Fruit fly (Drosophila melanogaster) whole organism, embryonic: ENCODE results near the gene lva.

ENCODE experiments used
- Aef1 ChIP-seq: fragments of 200-800 bp; sonication (Bioruptor generic); IDR thresholded peaks from 3 replicates; pipeline ENCODE4 v1.3.6; 2022; ENCODE audit warnings: missing biosample characterization, missing genetic modification characterization
- CG10366 ChIP-seq: fragments of 200-800 bp; sonication (Bioruptor generic); IDR thresholded peaks from 2 replicates; pipeline ENCODE4 v1.3.6; 2022; ENCODE audit warnings: missing biosample characterization, missing genetic modification characterization
- CG10543 ChIP-seq: fragments of 200-800 bp; sonication (Bioruptor generic); optimal IDR thresholded peaks from 3 replicates; lab custom pipeline; 2017; ENCODE audit warnings: missing biosample characterization, mild to moderate bottlenecking, missing genetic modification characterization, moderate library complexity
- CG10979 ChIP-seq: fragments of 200-800 bp; sonication (Bioruptor generic); optimal IDR thresholded peaks from 2 replicates; lab custom pipeline; 2018; ENCODE audit warnings: missing biosample characterization, mild to moderate bottlenecking, missing genetic modification characterization, moderate library complexity
- CG12104 ChIP-seq: fragments of 200-800 bp; sonication (Bioruptor generic); optimal IDR thresholded peaks from 3 replicates; lab custom pipeline; 2016; ENCODE audit warnings: missing biosample characterization, missing genetic modification characterization
- CG12769 ChIP-seq: fragments of 200-800 bp; sonication (Bioruptor generic); optimal IDR thresholded peaks from 2 replicates; lab custom pipeline; 2019; ENCODE audit warnings: missing biosample characterization, mild to moderate bottlenecking, missing genetic modification characterization, moderate library complexity
- CG1529 ChIP-seq: fragments of 200-800 bp; sonication (Bioruptor generic); optimal IDR thresholded peaks from 3 replicates; lab custom pipeline; 2018; ENCODE audit warnings: missing biosample characterization, missing genetic modification characterization
- CG17568 ChIP-seq: fragments of 200-800 bp; sonication (Bioruptor generic); optimal IDR thresholded peaks from 2 replicates; lab custom pipeline; 2018; ENCODE audit warnings: missing biosample characterization, mild to moderate bottlenecking, missing genetic modification characterization, moderate library complexity
- CG17802 ChIP-seq: fragments of 200-800 bp; sonication (Bioruptor generic); optimal IDR thresholded peaks from 2 replicates; lab custom pipeline; 2018; ENCODE audit warnings: missing biosample characterization, mild to moderate bottlenecking, missing genetic modification characterization, moderate library complexity
- CG18599 ChIP-seq: fragments of 200-800 bp; sonication (Bioruptor generic); optimal IDR thresholded peaks from 3 replicates; lab custom pipeline; 2017; ENCODE audit warnings: missing biosample characterization, missing genetic modification characterization, mild to moderate bottlenecking, moderate library complexity, missing genetic modification reagents
- CG2116 ChIP-seq: fragments of 200-800 bp; sonication (Bioruptor generic); optimal IDR thresholded peaks from 3 replicates; lab custom pipeline; 2018; ENCODE audit warnings: missing biosample characterization, mild to moderate bottlenecking, missing genetic modification characterization
- CG2120 ChIP-seq: fragments of 200-800 bp; sonication (Bioruptor generic); optimal IDR thresholded peaks from 3 replicates; lab custom pipeline; 2016; ENCODE audit warnings: missing biosample characterization, missing genetic modification characterization
- CG30020 ChIP-seq: fragments of 200-800 bp; optimal IDR thresholded peaks from 2 replicates; lab custom pipeline; 2019; ENCODE audit warnings: missing biosample characterization, mild to moderate bottlenecking, missing genetic modification characterization, moderate library complexity
- CG33557 ChIP-seq: fragments of 200-800 bp; sonication (Bioruptor generic); optimal IDR thresholded peaks from 2 replicates; lab custom pipeline; 2019; ENCODE audit warnings: missing biosample characterization, mild to moderate bottlenecking, missing genetic modification characterization, moderate library complexity
- CG4328 ChIP-seq: fragments of 200-800 bp; sonication (Bioruptor generic); optimal IDR thresholded peaks from 3 replicates; lab custom pipeline; 2017; ENCODE audit warnings: missing biosample characterization, missing genetic modification reagents, missing genetic modification characterization
- CG43689 ChIP-seq: fragments of 200-800 bp; sonication (Bioruptor generic); IDR thresholded peaks from 2 replicates; pipeline ENCODE4 v1.3.6; 2022; ENCODE audit warnings: missing biosample characterization, missing genetic modification characterization
- CG4854 ChIP-seq: fragments of 200-800 bp; sonication (Bioruptor generic); optimal IDR thresholded peaks from 2 replicates; lab custom pipeline; 2016; ENCODE audit warnings: missing biosample characterization, missing genetic modification characterization, inconsistent platforms
- CG7556 ChIP-seq: fragments of 200-800 bp; sonication (Bioruptor generic); optimal IDR thresholded peaks from 2 replicates; lab custom pipeline; 2017; ENCODE audit warnings: missing biosample characterization, mild to moderate bottlenecking, missing genetic modification characterization
- CG7745 ChIP-seq: fragments of 200-800 bp; sonication (Bioruptor generic); optimal IDR thresholded peaks from 2 replicates; lab custom pipeline; 2018; ENCODE audit warnings: missing biosample characterization, mild to moderate bottlenecking, missing genetic modification characterization, moderate library complexity
- CG7839 ChIP-seq: fragments of 200-800 bp; sonication (Bioruptor generic); optimal IDR thresholded peaks from 3 replicates; lab custom pipeline; 2018; ENCODE audit warnings: missing biosample characterization, mild to moderate bottlenecking, missing genetic modification characterization, moderate library complexity
- CG7963 ChIP-seq: fragments of 200-800 bp; sonication (Bioruptor generic); IDR thresholded peaks from 3 replicates; pipeline ENCODE4 v1.3.6; 2022; ENCODE audit warnings: missing biosample characterization, missing genetic modification characterization; ENCODE audit not compliant: partially characterized antibody
- CG8765 ChIP-seq: fragments of 200-800 bp; sonication (Bioruptor generic); IDR thresholded peaks from 2 replicates; pipeline ENCODE4 v1.3.6; 2022; ENCODE audit warnings: missing biosample characterization, missing genetic modification characterization
- Camta ChIP-seq: fragments of 200-800 bp; sonication (Bioruptor generic); optimal IDR thresholded peaks from 2 replicates; lab custom pipeline; 2016; ENCODE audit warnings: missing biosample characterization, missing genetic modification characterization
- CkIIα-i1 ChIP-seq: fragments of 200-800 bp; sonication (Bioruptor generic); IDR thresholded peaks from 2 replicates; pipeline ENCODE4 v1.3.6; 2022; ENCODE audit warnings: missing biosample characterization, missing genetic modification characterization
- D19A ChIP-seq: fragments of 200-800 bp; optimal IDR thresholded peaks from 3 replicates; lab custom pipeline; 2019; ENCODE audit warnings: missing biosample characterization, mild to moderate bottlenecking, missing genetic modification characterization, moderate library complexity
- Dbx ChIP-seq: fragments of 200-800 bp; sonication (Bioruptor generic); IDR thresholded peaks from 3 replicates; pipeline ENCODE4 v1.3.6; 2022; ENCODE audit warnings: missing biosample characterization, missing genetic modification characterization
- Dek ChIP-seq: fragments of 200-800 bp; sonication (Bioruptor generic); optimal IDR thresholded peaks from 3 replicates; lab custom pipeline; 2019; ENCODE audit warnings: missing biosample characterization, mild to moderate bottlenecking, missing genetic modification characterization, moderate library complexity
- Hr51 ChIP-seq, 2 experiments: fragments of 200-800 bp; sonication (Bioruptor generic); optimal IDR thresholded peaks; 2 replicates in 1 of 2; 3 replicates in 1 of 2; lab custom pipeline; 2016 to 2018; ENCODE audit warnings: missing biosample characterization in 2 of 2, missing genetic modification characterization in 2 of 2, mild to moderate bottlenecking in 1 of 2, moderate library complexity in 1 of 2
- MTF-1 ChIP-seq: fragments of 200-800 bp; sonication (Bioruptor generic); optimal IDR thresholded peaks from 2 replicates; lab custom pipeline; 2018; ENCODE audit warnings: missing biosample characterization, mild to moderate bottlenecking, missing genetic modification characterization, borderline replicate concordance
- Ravus ChIP-seq: fragments of 200-800 bp; sonication (Bioruptor generic); IDR thresholded peaks from 2 replicates; pipeline ENCODE4 v1.3.6; 2022; ENCODE audit warnings: missing biosample characterization, missing genetic modification characterization
- Tbp ChIP-seq: fragments of >200 bp; optimal IDR thresholded peaks from 2 replicates; lab custom pipeline; 2018; ENCODE audit warnings: missing biosample characterization, missing genetic modification characterization
- ab ChIP-seq: fragments of 200-800 bp; sonication (Bioruptor generic); optimal IDR thresholded peaks from 2 replicates; lab custom pipeline; 2016; ENCODE audit warnings: missing biosample characterization, missing genetic modification characterization
- amos ChIP-seq: fragments of 200-800 bp; sonication (Bioruptor generic); IDR thresholded peaks from 2 replicates; pipeline ENCODE4 v1.3.6; 2022; ENCODE audit warnings: missing biosample characterization, missing genetic modification characterization; ENCODE audit not compliant: partially characterized antibody
- bcd ChIP-seq: fragments of 200-800 bp; sonication (Bioruptor generic); optimal IDR thresholded peaks from 2 replicates; lab custom pipeline; 2017; ENCODE audit warnings: missing biosample characterization, mild to moderate bottlenecking, missing genetic modification characterization
- cato ChIP-seq: fragments of 200-800 bp; sonication (Bioruptor generic); optimal IDR thresholded peaks from 2 replicates; lab custom pipeline; 2016; ENCODE audit warnings: missing biosample characterization, missing genetic modification characterization, borderline replicate concordance
- danr ChIP-seq: fragments of 200-800 bp; sonication (Bioruptor generic); IDR thresholded peaks from 2 replicates; pipeline ENCODE4 v1.3.6; 2022; ENCODE audit warnings: missing biosample characterization, missing genetic modification characterization
- gfzf ChIP-seq: fragments of 200-800 bp; sonication (Bioruptor generic); optimal IDR thresholded peaks from 2 replicates; lab custom pipeline; 2016; ENCODE audit warnings: missing biosample characterization, mild to moderate bottlenecking, missing genetic modification characterization, moderate library complexity
- gro ChIP-seq: fragments of 200-800 bp; sonication (Bioruptor generic); optimal IDR thresholded peaks from 2 replicates; lab custom pipeline; 2016; ENCODE audit warnings: missing biosample characterization, missing genetic modification characterization
- h ChIP-seq: fragments of >200 bp; optimal IDR thresholded peaks from 2 replicates; lab custom pipeline; 2017
- hbn ChIP-seq: fragments of 200-800 bp; sonication (Bioruptor generic); IDR thresholded peaks from 2 replicates; pipeline ENCODE4 v1.3.6; 2022; ENCODE audit warnings: missing biosample characterization, missing genetic modification characterization; ENCODE audit not compliant: partially characterized antibody
- inv ChIP-seq: fragments of 200-800 bp; sonication (Bioruptor generic); IDR thresholded peaks from 2 replicates; pipeline ENCODE4 v1.3.6; 2022; ENCODE audit warnings: missing biosample characterization, missing genetic modification characterization; ENCODE audit not compliant: partially characterized antibody
- nmo ChIP-seq: fragments of 200-800 bp; sonication (Bioruptor generic); optimal IDR thresholded peaks from 2 replicates; lab custom pipeline; 2018; ENCODE audit warnings: missing biosample characterization, mild to moderate bottlenecking, missing genetic modification characterization, moderate library complexity
- oc ChIP-seq: fragments of 200-800 bp; sonication (Bioruptor generic); optimal IDR thresholded peaks from 2 replicates; lab custom pipeline; 2018; ENCODE audit warnings: missing biosample characterization, mild to moderate bottlenecking, missing genetic modification characterization, moderate library complexity
- pan ChIP-seq, 4 experiments: fragments of >200 bp in 3 of 4; fragments of 200-800 bp in 1 of 4; sonication (Bioruptor generic) in 1 of 4; optimal IDR thresholded peaks in 3 of 4; IDR thresholded peaks in 1 of 4; 2 replicates each; pipeline versions ENCODE4 v1.3.6 to Lab custom; 2017 to 2022; ENCODE audit warnings: missing biosample characterization in 2 of 4, missing genetic modification characterization in 2 of 4, mixed read lengths in 1 of 4
- pnt ChIP-seq: fragments of 200-800 bp; sonication (Bioruptor generic); optimal IDR thresholded peaks from 3 replicates; lab custom pipeline; 2016; ENCODE audit warnings: missing biosample characterization, missing genetic modification characterization
- sens-2 ChIP-seq: fragments of 200-800 bp; sonication (Bioruptor generic); IDR thresholded peaks from 2 replicates; pipeline ENCODE4 v1.3.6; 2022; ENCODE audit warnings: missing biosample characterization, missing genetic modification characterization
- sisA ChIP-seq: fragments of 200-800 bp; sonication (Bioruptor generic); IDR thresholded peaks from 2 replicates; pipeline ENCODE4 v1.3.6; 2022; ENCODE audit warnings: missing biosample characterization, missing genetic modification characterization
- sob ChIP-seq: fragments of 200-800 bp; sonication (Bioruptor generic); IDR thresholded peaks from 2 replicates; pipeline ENCODE4 v1.3.6; 2022; ENCODE audit warnings: missing biosample characterization, missing genetic modification characterization
- ssp ChIP-seq: fragments of 200-800 bp; sonication (Bioruptor generic); IDR thresholded peaks from 2 replicates; pipeline ENCODE4 v1.3.6; 2022; ENCODE audit warnings: missing biosample characterization, missing genetic modification characterization
- tin ChIP-seq: fragments of 200-800 bp; sonication (Bioruptor generic); optimal IDR thresholded peaks from 3 replicates; lab custom pipeline; 2016; ENCODE audit warnings: missing biosample characterization, missing genetic modification characterization
- trem ChIP-seq: fragments of 200-800 bp; optimal IDR thresholded peaks from 3 replicates; lab custom pipeline; 2019; ENCODE audit warnings: missing biosample characterization, mild to moderate bottlenecking, missing genetic modification characterization, moderate library complexity

Gene lva

DNA sequence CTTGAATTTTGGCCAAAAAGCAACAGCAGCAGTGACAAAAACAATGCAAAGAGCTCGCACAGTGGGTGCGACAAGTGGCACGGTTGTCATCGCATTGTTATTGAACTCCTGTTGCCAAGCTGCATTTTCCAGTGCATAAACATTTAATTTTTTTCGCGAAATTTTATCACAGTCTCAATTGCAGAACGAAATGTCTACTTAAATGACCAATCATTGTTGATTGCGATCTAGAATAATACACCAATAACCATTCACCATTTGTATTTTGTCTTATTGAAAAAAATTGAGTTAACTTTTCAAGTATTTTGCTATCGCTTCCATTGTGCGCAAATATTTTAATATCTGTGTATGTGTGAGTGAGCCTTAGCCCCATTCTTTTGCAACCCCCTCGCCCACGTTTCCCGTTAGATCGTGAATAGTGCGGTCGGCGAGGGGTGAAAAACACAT, 14.9 kb downstream of the lva start (continued):
- TF ChIP-seq danr (GFP tag; lab: Robert Waterston, UW) (no peak), oc (tag; lab: Kevin White, UChicago) (no peak), CG10543 (no peak), CG2116 (no peak), pan (optimal IDR thresholded peaks at IDR 0.05; lab: Kevin White, UChicago) (no peak), pan (GFP tag; optimal IDR thresholded peaks at IDR 0.05 in 1 of 2, IDR thresholded peaks at IDR 0.05 in 1 of 2) (no peak), sob (GFP tag; lab: Robert Waterston, UW) (0 out of 2 replicates have a peak, but pooled peaks have one; percentile 24), sens-2 (GFP tag; lab: Robert Waterston, UW) (no peak), nmo (GFP tag; lab: Kevin White, UChicago) (no peak), CG10366 (GFP tag; lab: Robert Waterston, UW) (no peak), bcd (GFP tag; lab: Kevin White, UChicago) (no peak), CG12104 (GFP tag; lab: Kevin White, UChicago) (no peak), sisA (GFP tag; lab: Robert Waterston, UW) (no peak), ab (no peak), CG7745 (tag; lab: Kevin White, UChicago) (no peak), CG1529 (no peak), Camta (GFP tag; lab: Kevin White, UChicago) (peak; percentile 2), D19A (tag; lab: Kevin White, UChicago) (no peak), Dek (no peak), Tbp (GFP tag; lab: Kevin White, UChicago) (no peak), CG33557 (no peak), cato (GFP tag; lab: Kevin White, UChicago) (no peak), CG17802 (tag; lab: Kevin White, UChicago) (no peak), Ravus (GFP tag; lab: Robert Waterston, UW) (no peak), gfzf (GFP tag; lab: Kevin White, UChicago) (no peak), CG18599 (GFP tag; lab: Kevin White, UChicago) (no peak), trem (tag; lab: Kevin White, UChicago) (no peak), hbn (GFP tag; lab: Robert Waterston, UW) (no peak), gro (no peak), h (lab: Kevin White, UChicago) (no peak), CG7556 (GFP tag; lab: Kevin White, UChicago) (no peak), CG43689 (GFP tag; lab: Robert Waterston, UW) (no peak), Aef1 (GFP tag; lab: Robert Waterston, UW) (no peak), CG17568 (GFP tag; lab: Kevin White, UChicago) (no peak), CG30020 (tag; lab: Kevin White, UChicago) (no peak), Hr51 (GFP tag; optimal IDR thresholded peaks at IDR 0.05; lab: Kevin White, UChicago) (no peak), tin (no peak), CG8765 (GFP tag; lab: Robert Waterston, UW) (no peak), CG7839 (tag; lab: Kevin White, UChicago) (no peak), ssp (GFP tag; lab: Robert Waterston, UW) (no peak), amos (GFP tag; lab: Robert Waterston, UW) (no peak), CG12769 (peak; percentile 44), pnt (GFP tag; lab: Kevin White, UChicago) (no peak), CG4854 (GFP tag; lab: Kevin White, UChicago) (no peak), CG4328 (no peak), CG10979 (no peak), MTF-1 (no peak), inv (GFP tag; lab: Robert Waterston, UW) (no peak), Dbx (GFP tag; lab: Robert Waterston, UW) (no peak), CkIIα-i1 (no peak), CG7963 (GFP tag; lab: Robert Waterston, UW) (no peak), CG2120 (GFP tag; lab: Kevin White, UChicago) (peak; percentile 64)
